Worm (Caenorhabditis elegans) whole organism, L4 larva: ENCODE results near the gene F44B9.5.

Experiments used
- F26F4.8 ChIP-seq: fragments of 200-800 bp; sonication (Bioruptor generic); conservative IDR thresholded peaks from 2 replicates; pipeline ENCODE4 v1.3.6; 2022; ENCODE audit warnings: missing genetic modification characterization, missing compliant biosample characterization
- F44E2.7 ChIP-seq: fragments of 200-800 bp; sonication (Bioruptor generic); IDR thresholded peaks from 2 replicates; pipeline ENCODE4 v2.1.2; 2022; ENCODE audit warnings: missing genetic modification characterization, missing compliant biosample characterization
- R02D3.7 ChIP-seq: fragments of 150-350 bp; sonication (generic microtip); optimal IDR thresholded peaks from 3 replicates; lab custom pipeline; 2014; ENCODE audit warnings: missing biosample characterization, missing genetic modification characterization
- T20F7.1 ChIP-seq: fragments of 200-800 bp; sonication (Bioruptor generic); optimal IDR thresholded peaks from 2 replicates; lab custom pipeline; 2018; ENCODE audit warnings: mild to moderate bottlenecking, missing genetic modification characterization, missing compliant biosample characterization
- Y75B8A.6 ChIP-seq: fragments of 200-800 bp; sonication (Bioruptor generic); IDR thresholded peaks from 2 replicates; pipeline ENCODE4 v1.3.6; 2022; ENCODE audit warnings: missing genetic modification reagents, missing genetic modification characterization, missing compliant biosample characterization
- ZK337.2 ChIP-seq: fragments of 200-800 bp; sonication (Bioruptor generic); IDR thresholded peaks from 2 replicates; pipeline ENCODE4 v1.3.6; 2022; ENCODE audit warnings: missing genetic modification reagents, missing genetic modification characterization, missing compliant biosample characterization
- aly-2 ChIP-seq: sonication (generic microtip); optimal IDR thresholded peaks from 2 replicates; lab custom pipeline; 2018; ENCODE audit warnings: missing biosample characterization, missing genetic modification characterization
- arid-1 ChIP-seq: fragments of 200-800 bp; sonication (Bioruptor generic); conservative IDR thresholded peaks from 2 replicates; pipeline ENCODE4 v1.3.6; 2022; ENCODE audit warnings: missing genetic modification reagents, missing genetic modification characterization, missing compliant biosample characterization
- ceh-28 ChIP-seq: fragments of 150-350 bp; optimal IDR thresholded peaks from 2 replicates; lab custom pipeline; 2014; ENCODE audit warnings: missing biosample characterization, missing genetic modification reagents, missing genetic modification characterization
- ceh-44 ChIP-seq: fragments of 200-800 bp; sonication (Bioruptor generic); IDR thresholded peaks from 2 replicates; pipeline ENCODE4 v1.3.6; 2022; ENCODE audit warnings: missing genetic modification reagents, missing genetic modification characterization, missing compliant biosample characterization
- ceh-62 ChIP-seq: sonication (generic microtip); optimal IDR thresholded peaks from 2 replicates; lab custom pipeline; 2017; ENCODE audit warnings: missing biosample characterization, missing genetic modification characterization
- cey-2 ChIP-seq: sonication (generic microtip); optimal IDR thresholded peaks from 3 replicates; lab custom pipeline; 2017; ENCODE audit warnings: missing genetic modification characterization, mild to moderate bottlenecking, missing compliant biosample characterization, antibody characterized with exemption, borderline replicate concordance; ENCODE audit not compliant: insufficient read depth
- daf-12 ChIP-seq: fragments of 150-350 bp; optimal IDR thresholded peaks from 2 replicates; lab custom pipeline; 2014; ENCODE audit warnings: missing biosample characterization, missing genetic modification reagents, missing genetic modification characterization
- daf-16 ChIP-seq, 3 experiments: sonication (generic microtip); optimal IDR thresholded peaks; 2 replicates each; lab custom pipeline; 2016 to 2017; ENCODE audit warnings: missing genetic modification characterization in 3 of 3, missing genetic modification reagents in 3 of 3, mild to moderate bottlenecking in 2 of 3, missing compliant biosample characterization in 2 of 3, missing biosample characterization in 1 of 3, moderate library complexity in 1 of 3
- daf-8 ChIP-seq: fragments of 200-800 bp; sonication (Bioruptor generic); IDR thresholded peaks from 2 replicates; pipeline ENCODE4 v1.3.6; 2022; ENCODE audit warnings: missing genetic modification characterization, missing compliant biosample characterization
- dmd-6 ChIP-seq: fragments of 200-800 bp; sonication (Bioruptor generic); IDR thresholded peaks from 2 replicates; pipeline ENCODE4 v1.3.6; 2022; ENCODE audit warnings: missing genetic modification reagents, missing genetic modification characterization, missing compliant biosample characterization
- dpl-1 ChIP-seq: fragments of 150-350 bp; optimal IDR thresholded peaks from 2 replicates; lab custom pipeline; 2014; ENCODE audit warnings: missing biosample characterization, missing genetic modification reagents, missing genetic modification characterization
- duxl-1 ChIP-seq: sonication (generic microtip); optimal IDR thresholded peaks from 2 replicates; lab custom pipeline; 2016; ENCODE audit warnings: mild to moderate bottlenecking, missing genetic modification characterization, moderate library complexity, missing compliant biosample characterization; ENCODE audit not compliant: poor library complexity
- dve-1 ChIP-seq: sonication (generic microtip); optimal IDR thresholded peaks from 2 replicates; lab custom pipeline; 2017; ENCODE audit warnings: antibody characterized with exemption, mild to moderate bottlenecking, missing genetic modification characterization, missing compliant biosample characterization; ENCODE audit not compliant: insufficient read depth
- fkh-10 ChIP-seq: fragments of 150-350 bp; optimal IDR thresholded peaks from 2 replicates; lab custom pipeline; 2014; ENCODE audit warnings: missing biosample characterization, missing genetic modification reagents, missing genetic modification characterization
- gei-8 ChIP-seq: fragments of 200-800 bp; sonication (Bioruptor generic); optimal IDR thresholded peaks from 2 replicates; lab custom pipeline; 2018; ENCODE audit warnings: mild to moderate bottlenecking, missing genetic modification characterization, missing compliant biosample characterization
- hlh-30 ChIP-seq: sonication (generic microtip); optimal IDR thresholded peaks from 2 replicates; lab custom pipeline; 2017; ENCODE audit warnings: antibody characterized with exemption, mild to moderate bottlenecking, missing genetic modification characterization, missing compliant biosample characterization; ENCODE audit not compliant: insufficient read depth
- hmg-1.1 ChIP-seq: fragments of 200-800 bp; sonication (Bioruptor generic); IDR thresholded peaks from 2 replicates; pipeline ENCODE4 v1.3.6; 2022; ENCODE audit warnings: missing genetic modification reagents, missing genetic modification characterization, missing compliant biosample characterization
- jun-1 ChIP-seq: fragments of 150-350 bp; optimal IDR thresholded peaks from 2 replicates; lab custom pipeline; 2014; ENCODE audit warnings: missing biosample characterization, missing genetic modification reagents, missing genetic modification characterization
- lin-15B ChIP-seq: fragments of 150-350 bp; sonication (generic microtip); optimal IDR thresholded peaks from 3 replicates; lab custom pipeline; 2014; ENCODE audit warnings: missing biosample characterization, missing genetic modification characterization
- lir-3 ChIP-seq: sonication (generic microtip); optimal IDR thresholded peaks from 2 replicates; lab custom pipeline; 2016; ENCODE audit warnings: mild to moderate bottlenecking, missing genetic modification characterization, missing compliant biosample characterization
- lsy-2 ChIP-seq, 2 experiments: fragments of 150-350 bp in 1 of 2; sonication (generic microtip) in 1 of 2; optimal IDR thresholded peaks; 2 replicates each; lab custom pipeline; 2014 to 2017; ENCODE audit warnings: missing biosample characterization in 2 of 2, missing genetic modification characterization in 2 of 2
- madf-5 ChIP-seq, 2 experiments: fragments of 200-800 bp; sonication (Bioruptor generic); IDR thresholded peaks; 2 replicates each; pipeline ENCODE4 v1.3.6; 2022; ENCODE audit warnings: missing compliant biosample characterization in 2 of 2, missing genetic modification characterization in 2 of 2
- madf-9 ChIP-seq: fragments of 200-800 bp; sonication (Bioruptor generic); conservative IDR thresholded peaks from 2 replicates; pipeline ENCODE4 v1.3.6; 2022; ENCODE audit warnings: missing genetic modification reagents, missing genetic modification characterization, missing compliant biosample characterization
- mep-1 ChIP-seq: fragments of 150-350 bp; sonication (generic microtip); optimal IDR thresholded peaks from 3 replicates; lab custom pipeline; 2014; ENCODE audit warnings: missing biosample characterization, missing genetic modification characterization
- mxl-2 ChIP-seq: fragments of 200-800 bp; sonication (Bioruptor generic); conservative IDR thresholded peaks from 2 replicates; pipeline ENCODE4 v1.3.6; 2022; ENCODE audit warnings: missing genetic modification reagents, missing genetic modification characterization, missing compliant biosample characterization
- nhr-11 ChIP-seq: fragments of 150-350 bp; optimal IDR thresholded peaks from 2 replicates; lab custom pipeline; 2014; ENCODE audit warnings: missing biosample characterization, missing genetic modification characterization
- nhr-111 ChIP-seq: fragments of 200-800 bp; sonication (Bioruptor generic); optimal IDR thresholded peaks from 2 replicates; lab custom pipeline; 2018; ENCODE audit warnings: mild to moderate bottlenecking, missing genetic modification characterization, missing compliant biosample characterization
- nhr-48 ChIP-seq: sonication (generic microtip); optimal IDR thresholded peaks from 2 replicates; lab custom pipeline; 2016; ENCODE audit warnings: mild to moderate bottlenecking, missing genetic modification characterization, missing compliant biosample characterization
- nhr-76 ChIP-seq: fragments of 150-350 bp; optimal IDR thresholded peaks from 2 replicates; lab custom pipeline; 2014; ENCODE audit warnings: missing biosample characterization, missing genetic modification characterization
- pha-4 ChIP-seq, 2 experiments: fragments of 150-350 bp in 1 of 2; fragments of 200-800 bp in 1 of 2; sonication (Bioruptor generic) in 1 of 2; IDR thresholded peaks in 1 of 2; optimal IDR thresholded peaks in 1 of 2; 2 replicates each; pipeline versions ENCODE4 v1.3.6 to Lab custom; 2014 to 2022; ENCODE audit warnings: missing genetic modification characterization in 2 of 2, missing genetic modification reagents in 2 of 2, missing biosample characterization in 1 of 2, missing compliant biosample characterization in 1 of 2
- php-3 ChIP-seq: fragments of 200-800 bp; sonication (Bioruptor generic); IDR thresholded peaks from 2 replicates; pipeline ENCODE4 v1.3.6; 2022; ENCODE audit warnings: missing genetic modification reagents, missing genetic modification characterization, missing compliant biosample characterization
- pqm-1 ChIP-seq: sonication (generic microtip); optimal IDR thresholded peaks from 2 replicates; lab custom pipeline; 2017; ENCODE audit warnings: missing biosample characterization, missing genetic modification characterization
- rbr-2 ChIP-seq: sonication (generic microtip); optimal IDR thresholded peaks from 2 replicates; lab custom pipeline; 2016; ENCODE audit warnings: missing genotype, missing genetic modification characterization, missing compliant biosample characterization
- sdz-12 ChIP-seq: fragments of 200-800 bp; sonication (Bioruptor generic); optimal IDR thresholded peaks from 2 replicates; lab custom pipeline; 2018; ENCODE audit warnings: mild to moderate bottlenecking, missing genetic modification characterization, missing compliant biosample characterization
- skn-1 ChIP-seq: fragments of 150-350 bp; optimal IDR thresholded peaks from 2 replicates; lab custom pipeline; 2014; ENCODE audit warnings: missing biosample characterization, missing genetic modification characterization
- tra-1 ChIP-seq: fragments of 200-800 bp; sonication (Bioruptor generic); IDR thresholded peaks from 2 replicates; pipeline ENCODE4 v1.3.6; 2022; ENCODE audit warnings: missing genetic modification reagents, missing genetic modification characterization, missing compliant biosample characterization
- unc-39 ChIP-seq: sonication (generic microtip); optimal IDR thresholded peaks from 2 replicates; lab custom pipeline; 2017; ENCODE audit warnings: missing biosample characterization, missing genetic modification characterization
- unc-62 ChIP-seq, 3 experiments: fragments of 150-350 bp in 1 of 3; sonication (generic microtip); optimal IDR thresholded peaks in 2 of 3; peaks in 1 of 3; 1 replicate in 1 of 3; 2 replicates in 2 of 3; lab custom pipeline; 2014 to 2017; ENCODE audit warnings: missing biosample characterization in 3 of 3, missing genetic modification characterization in 3 of 3, missing genetic modification reagents in 3 of 3, missing genotype in 1 of 3
- zag-1 ChIP-seq: fragments of 150-350 bp; optimal IDR thresholded peaks from 2 replicates; lab custom pipeline; 2014; ENCODE audit warnings: missing biosample characterization, missing genetic modification characterization
- zfp-2 ChIP-seq: sonication (generic microtip); optimal IDR thresholded peaks from 2 replicates; lab custom pipeline; 2016; ENCODE audit warnings: mild to moderate bottlenecking, missing genetic modification characterization, missing compliant biosample characterization
- zfp-3 ChIP-seq: fragments of 200-800 bp; sonication (Bioruptor generic); conservative IDR thresholded peaks from 2 replicates; pipeline ENCODE4 v1.3.6; 2022; ENCODE audit warnings: missing genetic modification reagents, missing genetic modification characterization, missing compliant biosample characterization
- zip-2 ChIP-seq: fragments of 150-350 bp; optimal IDR thresholded peaks from 2 replicates; lab custom pipeline; 2014; ENCODE audit warnings: missing biosample characterization, missing genetic modification characterization
- ztf-11 ChIP-seq: fragments of 150-350 bp; optimal IDR thresholded peaks from 2 replicates; lab custom pipeline; 2014; ENCODE audit warnings: missing biosample characterization, missing genetic modification characterization
- ztf-7 ChIP-seq: fragments of 150-350 bp; optimal IDR thresholded peaks from 2 replicates; lab custom pipeline; 2014; ENCODE audit warnings: missing biosample characterization, missing genetic modification characterization

The F44B9.5 gene

DNA sequence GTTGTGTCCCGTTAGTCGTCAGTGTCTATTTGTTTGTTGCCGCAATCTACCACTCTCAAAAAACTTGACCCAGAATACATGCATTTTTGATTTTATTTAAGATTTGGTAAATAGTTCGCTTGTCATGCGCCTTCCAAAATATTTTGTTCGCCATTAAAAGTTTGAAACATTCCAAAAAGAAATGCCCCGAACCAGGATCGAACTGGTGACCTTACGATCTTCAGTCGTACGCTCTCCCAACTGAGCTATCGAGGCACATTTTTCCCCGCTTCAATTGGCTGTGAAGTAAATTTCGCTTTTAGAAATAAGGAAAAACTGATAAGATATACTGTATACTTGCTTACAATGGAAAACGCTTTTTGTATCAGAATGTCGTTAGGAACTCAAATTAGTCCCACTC is 38.0 kb downstream of the F44B9.5 start (continued):
- no peak for TF ChIP-seq dve-1 (tag; lab: Kevin White, UChicago)
- TF ChIP-seq nhr-111 (GFP tag; lab: Kevin White, UChicago) = no peak
- peak; percentile 0 for TF ChIP-seq hlh-30 (tag; lab: Kevin White, UChicago)
- no peak for TF ChIP-seq daf-12 (tag; lab: Kevin White, UChicago)
- TF ChIP-seq R02D3.7 = no peak
- no peak for TF ChIP-seq dpl-1
- no peak for TF ChIP-seq ceh-62
- 0 out of 2 replicates have a peak, but pooled peaks have one; percentile 45 for TF ChIP-seq F44E2.7 (GFP tag; lab: Robert Waterston, UW)
- no peak for TF ChIP-seq sdz-12 (GFP tag; lab: Kevin White, UChicago)
- no peak for TF ChIP-seq nhr-48
- no peak for TF ChIP-seq nhr-11 (tag; lab: Kevin White, UChicago)
- TF ChIP-seq zag-1 (tag; lab: Kevin White, UChicago) = no peak
- no peak for TF ChIP-seq tra-1 (GFP tag; lab: Robert Waterston, UW)
- no peak for TF ChIP-seq daf-8 (GFP tag; lab: Robert Waterston, UW)
- no peak; the same call in 1 of the 2 replicates for TF ChIP-seq zfp-3 (GFP tag; lab: Robert Waterston, UW)
- TF ChIP-seq rbr-2 = no peak
- TF ChIP-seq mep-1 (tag; lab: Kevin White, UChicago) = no peak
- TF ChIP-seq unc-39 (tag; lab: Kevin White, UChicago) = no peak
- no peak for TF ChIP-seq mxl-2 (GFP tag; lab: Robert Waterston, UW)
- TF ChIP-seq zip-2 (tag; lab: Kevin White, UChicago) = no peak
- TF ChIP-seq madf-9 (GFP tag; lab: Robert Waterston, UW) = peak; percentile 38; the same call in 1 of the 2 replicates
- no peak for TF ChIP-seq T20F7.1 (GFP tag; lab: Kevin White, UChicago)
- peak; percentile 24 for TF ChIP-seq gei-8 (GFP tag; lab: Kevin White, UChicago)
- no peak for TF ChIP-seq nhr-76
- no peak for TF ChIP-seq cey-2 (tag; lab: Kevin White, UChicago)
- TF ChIP-seq ceh-28 (tag; lab: Kevin White, UChicago) = no peak
- TF ChIP-seq ztf-11 = no peak
- TF ChIP-seq pqm-1 (tag; lab: Kevin White, UChicago) = no peak
- peak in 1 of 2 experiments; percentile 57 for TF ChIP-seq unc-62 (GFP tag; optimal IDR thresholded peaks at IDR 0.05 in 1 of 2; lab: Kevin White, UChicago)
- TF ChIP-seq unc-62 (tag; optimal IDR thresholded peaks at IDR 0.05; lab: Kevin White, UChicago) = no peak
- peak; percentile 25 for TF ChIP-seq duxl-1 (tag; lab: Kevin White, UChicago)
- TF ChIP-seq ceh-44 = no peak
- no peak for TF ChIP-seq lsy-2 (tag; optimal IDR thresholded peaks at IDR 0.05; lab: Kevin White, UChicago)
- TF ChIP-seq ZK337.2 (GFP tag; lab: Robert Waterston, UW) = no peak
- TF ChIP-seq jun-1 (tag; lab: Kevin White, UChicago) = no peak
- 0 out of 2 replicates have a peak, but pooled peaks have one; percentile 15 for TF ChIP-seq dmd-6 (GFP tag; lab: Robert Waterston, UW)
- TF ChIP-seq skn-1 (tag; lab: Kevin White, UChicago) = no peak
- TF ChIP-seq Y75B8A.6 (GFP tag; lab: Robert Waterston, UW) = no peak
- no peak for TF ChIP-seq lin-15B
- no peak for TF ChIP-seq madf-5 (GFP tag; IDR thresholded peaks at IDR 0.05; lab: Robert Waterston, UW)
- no peak for TF ChIP-seq lir-3
- no peak for TF ChIP-seq daf-16 (GFP tag; optimal IDR thresholded peaks at IDR 0.05; lab: Kevin White, UChicago)
- peak; percentile 15 for TF ChIP-seq daf-16 (tag; optimal IDR thresholded peaks at IDR 0.05; lab: Kevin White, UChicago)
- no peak for TF ChIP-seq fkh-10
- peak; percentile 31; the same call in 1 of the 2 replicates for TF ChIP-seq pha-4 (GFP tag; IDR thresholded peaks at IDR 0.05; lab: Robert Waterston, UW)
- TF ChIP-seq pha-4 (tag; optimal IDR thresholded peaks at IDR 0.05; lab: Kevin White, UChicago) = no peak
- TF ChIP-seq arid-1 = 0 out of 2 replicates have a peak, but pooled peaks have one; percentile 13
- TF ChIP-seq zfp-2 (tag; lab: Kevin White, UChicago) = no peak
- TF ChIP-seq F26F4.8 (GFP tag; lab: Robert Waterston, UW) = no peak
- no peak for TF ChIP-seq hmg-1.1 (GFP tag; lab: Robert Waterston, UW)
- TF ChIP-seq ztf-7 = no peak
- no peak for TF ChIP-seq php-3 (GFP tag; lab: Robert Waterston, UW)
- no peak for TF ChIP-seq aly-2 (tag; lab: Kevin White, UChicago)
